Fruit fly (Drosophila melanogaster): ENCODE measurements around the gene RabX6.

DNA sequence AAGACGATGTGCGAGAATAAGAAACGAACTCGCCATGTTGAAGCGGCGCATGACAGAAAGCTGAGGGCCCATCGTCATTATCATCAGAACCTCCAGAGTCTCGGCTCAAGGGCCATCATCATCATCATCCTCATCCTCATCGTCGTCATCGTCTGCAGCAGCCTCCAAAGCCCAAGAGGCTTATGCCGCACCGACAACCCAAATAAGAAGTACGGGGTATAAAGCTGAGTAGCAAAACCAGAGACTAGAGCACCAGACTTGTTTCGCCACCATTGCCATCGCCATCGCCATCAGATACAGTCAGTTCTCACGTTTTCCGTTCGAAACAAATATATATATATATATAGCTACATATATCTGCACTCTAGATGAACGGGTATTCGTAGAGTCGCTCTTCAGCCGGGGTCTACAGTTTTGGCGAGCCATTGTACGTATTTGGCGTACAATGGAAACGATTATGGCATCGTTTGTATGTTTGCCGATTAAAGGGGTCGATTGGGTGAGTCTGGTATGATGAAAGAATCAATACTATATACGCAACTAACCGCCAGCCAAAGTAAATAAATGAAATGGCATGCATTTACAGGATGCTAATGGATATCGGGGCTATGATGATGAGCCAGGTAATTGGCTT lies 13.0 kb downstream of the RabX6 start:
- TF ChIP-seq CG13204 (GFP tag; optimal IDR thresholded peaks at IDR 0.05): no peak
- no peak for TF ChIP-seq gl (tag; optimal IDR thresholded peaks at IDR 0.05)
- TF ChIP-seq CG8301 (tag; optimal IDR thresholded peaks at IDR 0.05): no peak
- TF ChIP-seq CG17806 (tag; optimal IDR thresholded peaks at IDR 0.05): no peak
- no peak for TF ChIP-seq CG9948 (tag; optimal IDR thresholded peaks at IDR 0.05)
- no peak for TF ChIP-seq Snoo (tag; optimal IDR thresholded peaks at IDR 0.05)
- peak; percentile 12 for TF ChIP-seq EcR (GFP tag; optimal IDR thresholded peaks at IDR 0.05)
- TF ChIP-seq D1 (tag; optimal IDR thresholded peaks at IDR 0.05): no peak
- TF ChIP-seq CG10348 (GFP tag; IDR thresholded peaks at IDR 0.05): no peak
- no peak for TF ChIP-seq CG12605 (GFP tag; IDR thresholded peaks at IDR 0.05)
- TF ChIP-seq Pif1B (GFP tag; optimal IDR thresholded peaks at IDR 0.05): no peak
- TF ChIP-seq CG15710 (tag; optimal IDR thresholded peaks at IDR 0.05): no peak
- no peak for TF ChIP-seq fd96Ca (GFP tag; IDR thresholded peaks at IDR 0.05)
